Worm (Caenorhabditis elegans): ENCODE measurements around the gene pals-20.

ce11 chrIII:1384092-1384491, 4.0 kb downstream of the pals-20 start, which contains the start of the genes fbxa-138 and Y82E9BR.5:
- TF ChIP-seq tbx-2 (tag; optimal IDR thresholded peaks at IDR 0.05), result no peak
- no peak for TF ChIP-seq irx-1 (tag; optimal IDR thresholded peaks at IDR 0.05)
- TF ChIP-seq nhr-71 (tag; optimal IDR thresholded peaks at IDR 0.05), result no peak
- TF ChIP-seq nhr-11 (tag; optimal IDR thresholded peaks at IDR 0.05), result no peak
- TF ChIP-seq nhr-76 (tag; optimal IDR thresholded peaks at IDR 0.05), result no peak
- peak; percentile 70 for TF ChIP-seq elt-2 (tag; optimal IDR thresholded peaks at IDR 0.05)
- no peak for TF ChIP-seq fos-1 (tag; optimal IDR thresholded peaks at IDR 0.05)
- no peak for TF ChIP-seq zip-4 (GFP tag; optimal IDR thresholded peaks at IDR 0.05)

All from whole organism, L1 larva.